Worm (Caenorhabditis elegans): ENCODE measurements around the gene Y57G11C.51.

Gene Y57G11C.51

ce11 chrIV:14766382-14766781, 8.0 kb downstream of the Y57G11C.51 start, which contains the start of gene vti-1 (continued):
- TF ChIP-seq unc-62 (GFP tag; optimal IDR thresholded peaks at IDR 0.05) (no peak), bed-2 (GFP tag; IDR thresholded peaks at IDR 0.05) (no peak), madf-6 (GFP tag; IDR thresholded peaks at IDR 0.05) (peak; percentile 6; the same call in 1 of the 2 replicates), lir-1 (GFP tag; conservative IDR thresholded peaks at IDR 0.05) (no peak), F55B11.4 (tag; optimal IDR thresholded peaks at IDR 0.05; ENCODE audit: borderline replicate concordance, insufficient read depth) (no peak), snpc-1.1 (tag; optimal IDR thresholded peaks at IDR 0.05; ENCODE audit: insufficient read depth) (no peak), dox-1 (GFP tag; IDR thresholded peaks at IDR 0.05) (no peak), F23B12.7 (tag; optimal IDR thresholded peaks at IDR 0.05; ENCODE audit: insufficient read depth) (no peak), hlh-26 (GFP tag; conservative IDR thresholded peaks at IDR 0.05) (no peak)

ce11 chrIV:14765336-14765735, 9.0 kb downstream of the Y57G11C.51 start, which contains the start of gene Y57G11C.5:
Gene Y57G11C.5 (minus strand): TSS chrIV:14765436.
- no peak for TF ChIP-seq mel-28 (tag; optimal IDR thresholded peaks at IDR 0.05; ENCODE audit: borderline replicate concordance)
- TF ChIP-seq ets-4 (GFP tag; optimal IDR thresholded peaks at IDR 0.05): no peak
- TF ChIP-seq F57C9.4 (tag; optimal IDR thresholded peaks at IDR 0.05): no peak
- TF ChIP-seq fkh-3 (tag; optimal IDR thresholded peaks at IDR 0.05): no peak
- no peak for TF ChIP-seq K12H6.12 (tag; optimal IDR thresholded peaks at IDR 0.05)
- TF ChIP-seq athp-1 (tag; optimal IDR thresholded peaks at IDR 0.05): no peak
- TF ChIP-seq madf-8 (GFP tag; conservative IDR thresholded peaks at IDR 0.05): no peak
- no peak for TF ChIP-seq somi-1 (GFP tag; optimal IDR thresholded peaks at IDR 0.05)
- no peak for TF ChIP-seq sptf-2 (GFP tag; optimal IDR thresholded peaks at IDR 0.05)
- TF ChIP-seq B0336.3 (GFP tag; IDR thresholded peaks at IDR 0.05): no peak
- no peak for TF ChIP-seq rec-8 (tag; optimal IDR thresholded peaks at IDR 0.05)

ce11 chrIV:14764719-14765173, 9.6 kb downstream of the Y57G11C.51 start:
- TF ChIP-seq egl-18 (GFP tag; IDR thresholded peaks at IDR 0.05) (no peak), akir-1 (GFP tag; optimal IDR thresholded peaks at IDR 0.05) (no peak), K12H6.12 (tag; optimal IDR thresholded peaks at IDR 0.05) (no peak), madf-10 (tag; optimal IDR thresholded peaks at IDR 0.05) (no peak), ekl-4 (GFP tag; IDR thresholded peaks at IDR 0.05) (peak; percentile 71), mcd-1 (GFP tag; IDR thresholded peaks at IDR 0.05) (peak; percentile 76), hmg-20 (GFP tag; IDR thresholded peaks at IDR 0.05) (peak; percentile 45; the same call in 1 of the 2 replicates), ztf-6 (GFP tag; IDR thresholded peaks at IDR 0.05) (no peak), aptf-3 (GFP tag; IDR thresholded peaks at IDR 0.05) (no peak), T07F8.4 (tag; optimal IDR thresholded peaks at IDR 0.05) (no peak), snpc-3.4 (tag; optimal IDR thresholded peaks at IDR 0.05) (peak; percentile 95), hrde-1 (tag; optimal IDR thresholded peaks at IDR 0.05; ENCODE audit: borderline replicate concordance) (peak; percentile 53), tbx-9 (tag; optimal IDR thresholded peaks at IDR 0.05; ENCODE audit: borderline replicate concordance) (no peak), Y67H2A.10 (GFP tag; conservative IDR thresholded peaks at IDR 0.05) (0 out of 2 replicates have a peak, but pooled peaks have one; percentile 32), sea-2 (GFP tag; IDR thresholded peaks at IDR 0.05) (0 out of 2 replicates have a peak, but pooled peaks have one; percentile 49), F37B4.10 (GFP tag; IDR thresholded peaks at IDR 0.05) (no peak), ZK185.1 (tag; optimal IDR thresholded peaks at IDR 0.05; ENCODE audit: poor library complexity, severe bottlenecking) (no peak), rec-8 (tag; optimal IDR thresholded peaks at IDR 0.05) (no peak), ccch-3 (GFP tag; optimal IDR thresholded peaks at IDR 0.05) (no peak), attf-3 (GFP tag; conservative IDR thresholded peaks at IDR 0.05) (peak; percentile 44), dpff-1 (tag; optimal IDR thresholded peaks at IDR 0.05) (no peak), dpl-1 (GFP tag; optimal IDR thresholded peaks at IDR 0.05) (no peak), nfyb-1 (GFP tag; IDR thresholded peaks at IDR 0.05) (peak; percentile 68; the same call in 1 of the 2 replicates), fkh-3 (tag; optimal IDR thresholded peaks at IDR 0.05) (no peak), ztf-18 (tag; optimal IDR thresholded peaks at IDR 0.05) (peak; percentile 54), Y79H2A.3 (GFP tag; conservative IDR thresholded peaks at IDR 0.05) (0 out of 2 replicates have a peak, but pooled peaks have one; percentile 12), ztf-22 (GFP tag; optimal IDR thresholded peaks at IDR 0.05) (no peak), F55B11.4 (tag; optimal IDR thresholded peaks at IDR 0.05; ENCODE audit: borderline replicate concordance, insufficient read depth) (no peak)

All from whole organism, young adult.